Fruit fly (Drosophila melanogaster) whole organism, embryonic: ENCODE data around the gene Vha16-5.

ENCODE experiments used
- Atf-2 ChIP-seq: fragments of 200-800 bp; sonication (Bioruptor generic); optimal IDR thresholded peaks from 2 replicates; lab custom pipeline; 2016; ENCODE audit warnings: missing biosample characterization, missing genetic modification characterization
- Atf3 ChIP-seq: fragments of 200-800 bp; sonication (Bioruptor generic); optimal IDR thresholded peaks from 3 replicates; lab custom pipeline; 2016; ENCODE audit warnings: missing biosample characterization, missing genetic modification characterization
- B-H1 ChIP-seq: fragments of 200-800 bp; sonication (Bioruptor generic); IDR thresholded peaks from 3 replicates; pipeline ENCODE4 v1.3.6; 2022; ENCODE audit warnings: missing biosample characterization, missing genetic modification characterization
- BEAF-32 ChIP-seq: fragments of 200-800 bp; sonication (Bioruptor generic); optimal IDR thresholded peaks from 3 replicates; lab custom pipeline; 2017; ENCODE audit warnings: missing biosample characterization, missing genetic modification characterization, mild to moderate bottlenecking, moderate library complexity, missing genetic modification reagents
- CG11723 ChIP-seq: fragments of 200-800 bp; sonication (Bioruptor generic); optimal IDR thresholded peaks from 2 replicates; lab custom pipeline; 2017; ENCODE audit warnings: missing biosample characterization, mild to moderate bottlenecking, missing genetic modification characterization
- CG12659 ChIP-seq: fragments of 200-800 bp; sonication (Bioruptor generic); optimal IDR thresholded peaks from 3 replicates; lab custom pipeline; 2017; ENCODE audit warnings: mild to moderate bottlenecking, missing biosample characterization, missing genetic modification reagents, missing genetic modification characterization
- CG16815 ChIP-seq: fragments of 200-800 bp; sonication (Bioruptor generic); optimal IDR thresholded peaks from 3 replicates; lab custom pipeline; 2017; ENCODE audit warnings: missing biosample characterization, mild to moderate bottlenecking, missing genetic modification characterization
- CG17359 ChIP-seq: fragments of 200-800 bp; sonication (Bioruptor generic); optimal IDR thresholded peaks from 3 replicates; lab custom pipeline; 2018; ENCODE audit warnings: missing biosample characterization, mild to moderate bottlenecking, missing genetic modification characterization, moderate library complexity
- CG17912 ChIP-seq: fragments of 200-800 bp; sonication (Bioruptor generic); optimal IDR thresholded peaks from 2 replicates; lab custom pipeline; 2018; ENCODE audit warnings: missing biosample characterization, mild to moderate bottlenecking, missing genetic modification characterization
- CG2129 ChIP-seq: fragments of 200-800 bp; sonication (Bioruptor generic); IDR thresholded peaks from 2 replicates; pipeline ENCODE4 v1.3.6; 2022; ENCODE audit warnings: missing biosample characterization, missing genetic modification characterization; ENCODE audit not compliant: partially characterized antibody
- CG3065 ChIP-seq: fragments of 200-800 bp; sonication (Bioruptor generic); optimal IDR thresholded peaks from 2 replicates; lab custom pipeline; 2016; ENCODE audit warnings: missing biosample characterization, missing genetic modification characterization
- CG31388 ChIP-seq: fragments of 200-800 bp; sonication (Bioruptor generic); optimal IDR thresholded peaks from 2 replicates; lab custom pipeline; 2016; ENCODE audit warnings: missing biosample characterization, missing genetic modification characterization
- CG32772 ChIP-seq: fragments of 200-800 bp; sonication (Bioruptor generic); IDR thresholded peaks from 2 replicates; pipeline ENCODE4 v1.3.6; 2022; ENCODE audit warnings: missing biosample characterization, missing genetic modification characterization
- CG4820 ChIP-seq: fragments of 200-800 bp; sonication (Bioruptor generic); optimal IDR thresholded peaks from 3 replicates; lab custom pipeline; 2016; ENCODE audit warnings: missing biosample characterization, missing genetic modification characterization
- CG6175 ChIP-seq: fragments of 200-800 bp; sonication (Bioruptor generic); IDR thresholded peaks from 3 replicates; pipeline ENCODE4 v1.3.6; 2022; ENCODE audit warnings: missing biosample characterization, missing genetic modification characterization
- CG7786 ChIP-seq: fragments of 200-800 bp; sonication (Bioruptor generic); optimal IDR thresholded peaks from 2 replicates; lab custom pipeline; 2016; ENCODE audit warnings: missing biosample characterization, missing genetic modification characterization
- CG7987 ChIP-seq: fragments of 200-800 bp; sonication (Bioruptor generic); optimal IDR thresholded peaks from 2 replicates; lab custom pipeline; 2018; ENCODE audit warnings: missing biosample characterization, mild to moderate bottlenecking, missing genetic modification characterization, moderate library complexity
- CG8388 ChIP-seq: fragments of 200-800 bp; sonication (Bioruptor generic); optimal IDR thresholded peaks from 2 replicates; lab custom pipeline; 2019; ENCODE audit warnings: missing biosample characterization, mild to moderate bottlenecking, missing genetic modification characterization, moderate library complexity
- CG9437 ChIP-seq: fragments of 200-800 bp; sonication (Bioruptor generic); optimal IDR thresholded peaks from 2 replicates; lab custom pipeline; 2018; ENCODE audit warnings: missing biosample characterization, mild to moderate bottlenecking, missing genetic modification characterization
- CG9609 ChIP-seq: fragments of 200-800 bp; sonication (Bioruptor generic); optimal IDR thresholded peaks from 3 replicates; lab custom pipeline; 2016; ENCODE audit warnings: missing biosample characterization, missing genetic modification characterization
- CkIIα-i1 ChIP-seq: fragments of 200-800 bp; sonication (Bioruptor generic); IDR thresholded peaks from 2 replicates; pipeline ENCODE4 v1.3.6; 2022; ENCODE audit warnings: missing biosample characterization, missing genetic modification characterization
- Dip3 ChIP-seq: fragments of 200-800 bp; sonication (Bioruptor generic); optimal IDR thresholded peaks from 3 replicates; lab custom pipeline; 2016; ENCODE audit warnings: missing biosample characterization, missing genetic modification characterization
- ERR ChIP-seq: fragments of 200-800 bp; sonication (Bioruptor generic); optimal IDR thresholded peaks from 2 replicates; lab custom pipeline; 2016; ENCODE audit warnings: missing biosample characterization, missing genetic modification characterization
- H2.0 ChIP-seq: fragments of 200-800 bp; sonication (Bioruptor generic); IDR thresholded peaks from 2 replicates; pipeline ENCODE4 v1.3.6; 2022; ENCODE audit warnings: missing biosample characterization, missing genetic modification characterization
- Hand ChIP-seq: fragments of 200-800 bp; sonication (Bioruptor generic); optimal IDR thresholded peaks from 2 replicates; lab custom pipeline; 2017; ENCODE audit warnings: mild to moderate bottlenecking, missing biosample characterization, missing genetic modification reagents, missing genetic modification characterization
- MESR4 ChIP-seq: fragments of 200-800 bp; sonication (Bioruptor generic); optimal IDR thresholded peaks from 2 replicates; lab custom pipeline; 2018; ENCODE audit warnings: missing biosample characterization, mild to moderate bottlenecking, missing genetic modification characterization, moderate library complexity
- Poxn ChIP-seq: fragments of 200-800 bp; sonication (Bioruptor generic); IDR thresholded peaks from 2 replicates; pipeline ENCODE4 v1.3.6; 2022; ENCODE audit warnings: missing biosample characterization, missing genetic modification characterization
- Side ChIP-seq: fragments of 200-800 bp; sonication (Bioruptor generic); optimal IDR thresholded peaks from 2 replicates; lab custom pipeline; 2016; ENCODE audit warnings: missing biosample characterization, missing genetic modification characterization
- Spps ChIP-seq: fragments of 200-800 bp; sonication (Bioruptor generic); optimal IDR thresholded peaks from 2 replicates; lab custom pipeline; 2018; ENCODE audit warnings: missing biosample characterization, mild to moderate bottlenecking, missing genetic modification characterization
- Trl ChIP-seq, 3 experiments: fragments of >200 bp in 2 of 3; fragments of 200-800 bp in 1 of 3; sonication (Bioruptor generic) in 1 of 3; optimal IDR thresholded peaks; 2 replicates in 1 of 3; 3 replicates in 2 of 3; lab custom pipeline; 2016 to 2017; ENCODE audit warnings: missing biosample characterization in 1 of 3, missing genetic modification characterization in 1 of 3
- ara ChIP-seq: fragments of 200-800 bp; sonication (Bioruptor generic); IDR thresholded peaks from 2 replicates; pipeline ENCODE4 v1.3.6; 2022; ENCODE audit warnings: missing biosample characterization, missing genetic modification characterization
- ase ChIP-seq: fragments of 200-800 bp; sonication (Bioruptor generic); IDR thresholded peaks from 3 replicates; pipeline ENCODE4 v1.3.6; 2022; ENCODE audit warnings: missing biosample characterization, missing genetic modification characterization
- bcd ChIP-seq: fragments of 200-800 bp; sonication (Bioruptor generic); optimal IDR thresholded peaks from 2 replicates; lab custom pipeline; 2017; ENCODE audit warnings: missing biosample characterization, mild to moderate bottlenecking, missing genetic modification characterization
- da ChIP-seq: fragments of 200-800 bp; sonication (Bioruptor generic); optimal IDR thresholded peaks from 2 replicates; lab custom pipeline; 2016; ENCODE audit warnings: missing biosample characterization, missing genetic modification characterization
- disco-r ChIP-seq: fragments of 200-800 bp; sonication (Bioruptor generic); optimal IDR thresholded peaks from 2 replicates; lab custom pipeline; 2016; ENCODE audit warnings: missing biosample characterization, missing genetic modification characterization
- esg ChIP-seq: fragments of 200-800 bp; sonication (Bioruptor generic); conservative IDR thresholded peaks from 2 replicates; pipeline ENCODE4 v1.3.6; 2022; ENCODE audit warnings: missing biosample characterization, missing genetic modification characterization
- fru ChIP-seq: fragments of >200 bp; optimal IDR thresholded peaks from 2 replicates; lab custom pipeline; 2017
- gem ChIP-seq: fragments of 200-800 bp; sonication (Bioruptor generic); optimal IDR thresholded peaks from 2 replicates; lab custom pipeline; 2019; ENCODE audit warnings: missing biosample characterization, mild to moderate bottlenecking, missing genetic modification characterization, moderate library complexity
- h ChIP-seq: fragments of >200 bp; optimal IDR thresholded peaks from 2 replicates; lab custom pipeline; 2017
- nerfin-2 ChIP-seq: fragments of 200-800 bp; sonication (Bioruptor generic); IDR thresholded peaks from 2 replicates; pipeline ENCODE4 v1.3.6; 2022; ENCODE audit warnings: missing biosample characterization, missing genetic modification characterization; ENCODE audit not compliant: partially characterized antibody
- phol ChIP-seq: fragments of 200-800 bp; sonication (Bioruptor generic); optimal IDR thresholded peaks from 3 replicates; lab custom pipeline; 2018; ENCODE audit warnings: missing biosample characterization, mild to moderate bottlenecking, missing genetic modification characterization, moderate library complexity
- repo ChIP-seq: fragments of 200-800 bp; sonication (Bioruptor generic); optimal IDR thresholded peaks from 2 replicates; lab custom pipeline; 2016; ENCODE audit warnings: missing biosample characterization, missing genetic modification characterization
- sens-2 ChIP-seq: fragments of 200-800 bp; sonication (Bioruptor generic); IDR thresholded peaks from 2 replicates; pipeline ENCODE4 v1.3.6; 2022; ENCODE audit warnings: missing biosample characterization, missing genetic modification characterization
- so ChIP-seq: fragments of 200-800 bp; sonication (Bioruptor generic); IDR thresholded peaks from 3 replicates; pipeline ENCODE4 v1.3.6; 2022; ENCODE audit warnings: missing biosample characterization, missing genetic modification characterization
- sob ChIP-seq: fragments of 200-800 bp; sonication (Bioruptor generic); IDR thresholded peaks from 2 replicates; pipeline ENCODE4 v1.3.6; 2022; ENCODE audit warnings: missing biosample characterization, missing genetic modification characterization
- stwl ChIP-seq: fragments of 200-800 bp; sonication (Bioruptor generic); optimal IDR thresholded peaks from 3 replicates; lab custom pipeline; 2018; ENCODE audit warnings: missing biosample characterization, mild to moderate bottlenecking, missing genetic modification characterization, moderate library complexity
- tup ChIP-seq: fragments of 200-800 bp; sonication (Bioruptor generic); optimal IDR thresholded peaks from 2 replicates; lab custom pipeline; 2016; ENCODE audit warnings: missing biosample characterization, mild to moderate bottlenecking, missing genetic modification characterization, moderate library complexity
- unpg ChIP-seq: fragments of 200-800 bp; sonication (Bioruptor generic); optimal IDR thresholded peaks from 3 replicates; lab custom pipeline; 2018; ENCODE audit warnings: missing biosample characterization, mild to moderate bottlenecking, missing genetic modification characterization, moderate library complexity
- wek ChIP-seq: fragments of 200-800 bp; sonication (Bioruptor generic); optimal IDR thresholded peaks from 3 replicates; lab custom pipeline; 2018; ENCODE audit warnings: missing biosample characterization, mild to moderate bottlenecking, missing genetic modification characterization, moderate library complexity

Gene Vha16-5

dm6 chr2L:10751879-10752620, 15.2 kb upstream of the Vha16-5 start (continued):
- peak; percentile 71 for TF ChIP-seq CG7786 (GFP tag; lab: Kevin White, UChicago)
- peak; percentile 63 for TF ChIP-seq CG32772 (GFP tag; lab: Robert Waterston, UW)
- TF ChIP-seq nerfin-2 (GFP tag; lab: Robert Waterston, UW), result no peak
- peak; percentile 86 for TF ChIP-seq sob (GFP tag; lab: Robert Waterston, UW)
- TF ChIP-seq Poxn (GFP tag; lab: Robert Waterston, UW), result no peak
- TF ChIP-seq h (lab: Kevin White, UChicago), result no peak
- TF ChIP-seq wek (GFP tag; lab: Kevin White, UChicago), result peak; percentile 92
- TF ChIP-seq CG6175, result peak; percentile 55; the same call in 1 of the 3 replicates
- peak; percentile 57 for TF ChIP-seq CG8388 (GFP tag; lab: Kevin White, UChicago)
- no peak for TF ChIP-seq fru (lab: Kevin White, UChicago)
- peak; percentile 58; the same call in 1 of the 2 replicates for TF ChIP-seq sens-2
- peak; percentile 58; the same call in 1 of the 2 replicates for TF ChIP-seq CkIIα-i1
- peak; percentile 37 for TF ChIP-seq CG31388 (GFP tag; lab: Kevin White, UChicago)
- peak; percentile 94 for TF ChIP-seq ara (GFP tag; lab: Robert Waterston, UW)
- TF ChIP-seq disco-r (GFP tag; lab: Kevin White, UChicago), result peak; percentile 80
- TF ChIP-seq CG9609 (GFP tag; lab: Kevin White, UChicago), result peak; percentile 80
- TF ChIP-seq CG16815, result peak; percentile 74
- peak; percentile 91 for TF ChIP-seq Side
- peak; percentile 90 for TF ChIP-seq repo (GFP tag; lab: Kevin White, UChicago)
- TF ChIP-seq CG17359 (tag; lab: Kevin White, UChicago), result peak; percentile 90
- TF ChIP-seq CG3065, result peak; percentile 86
- TF ChIP-seq CG11723 (GFP tag; lab: Kevin White, UChicago), result peak; percentile 91
- TF ChIP-seq CG4820, result peak; percentile 82
- no peak for TF ChIP-seq Trl (optimal IDR thresholded peaks at IDR 0.05; lab: Kevin White, UChicago)
- TF ChIP-seq Trl (GFP tag; optimal IDR thresholded peaks at IDR 0.05; lab: Kevin White, UChicago), result peak; percentile 94
- TF ChIP-seq unpg, result peak; percentile 84
- TF ChIP-seq B-H1, result peak; percentile 55; the same call in 2 of the 3 replicates
- peak; percentile 94 for TF ChIP-seq da (GFP tag; lab: Kevin White, UChicago)
- TF ChIP-seq CG2129 (GFP tag; lab: Robert Waterston, UW), result no peak
- TF ChIP-seq CG7987, result peak; percentile 93
- TF ChIP-seq ERR, result peak; percentile 76
- TF ChIP-seq Hand, result peak; percentile 46
- peak; percentile 83 for TF ChIP-seq ase (GFP tag; lab: Robert Waterston, UW)
- peak; percentile 90 for TF ChIP-seq gem
- peak; percentile 75 for TF ChIP-seq phol
- peak; percentile 88 for TF ChIP-seq bcd (GFP tag; lab: Kevin White, UChicago)
- TF ChIP-seq CG9437, result peak; percentile 19
- peak; percentile 64 for TF ChIP-seq CG12659
- TF ChIP-seq Dip3, result no peak
- peak; percentile 89 for TF ChIP-seq Atf3 (GFP tag; lab: Kevin White, UChicago)
- peak; percentile 68 for TF ChIP-seq stwl (tag; lab: Kevin White, UChicago)
- TF ChIP-seq BEAF-32 (GFP tag; lab: Kevin White, UChicago), result no peak
- peak; percentile 87 for TF ChIP-seq Spps (tag; lab: Kevin White, UChicago)
- TF ChIP-seq tup (GFP tag; lab: Kevin White, UChicago), result peak; percentile 86
- TF ChIP-seq CG17912 (GFP tag; lab: Kevin White, UChicago), result peak; percentile 53
- peak; percentile 87 for TF ChIP-seq Atf-2 (GFP tag; lab: Kevin White, UChicago)
- TF ChIP-seq H2.0, result peak; percentile 60
- TF ChIP-seq esg, result no peak
- TF ChIP-seq so (GFP tag; lab: Robert Waterston, UW), result peak; percentile 88
- TF ChIP-seq MESR4, result peak; percentile 37
